Worm (Caenorhabditis elegans) whole organism, L4/young adult: ENCODE data around the gene dpr-1.

ENCODE experiments used
- dao-5 ChIP-seq: sonication (generic microtip); optimal IDR thresholded peaks from 2 replicates; lab custom pipeline; 2016; ENCODE audit warnings: missing genotype, missing genetic modification characterization, moderate library complexity, missing compliant biosample characterization
- him-1 ChIP-seq: sonication (generic microtip); optimal IDR thresholded peaks from 2 replicates; lab custom pipeline; 2016; ENCODE audit warnings: missing genotype, missing genetic modification reagents, missing genetic modification characterization, missing compliant biosample characterization

ce11 chrV:13926398-13926797 is 15.6 kb downstream of the dpr-1 start, which contains the start of gene srxa-12:
- no peak for TF ChIP-seq him-1
- TF ChIP-seq dao-5 (tag; lab: Kevin White, UChicago), result no peak
